Worm (Caenorhabditis elegans) whole organism, mixed stage, embryonic: ENCODE data around the gene K02F6.5.

Experiments used
- bed-3 ChIP-seq: fragments of 200-800 bp; sonication (Bioruptor generic); optimal IDR thresholded peaks from 3 replicates; lab custom pipeline; 2018; ENCODE audit warnings: mild to moderate bottlenecking, missing genetic modification characterization, moderate library complexity, missing compliant biosample characterization
- mep-1 ChIP-seq: fragments of 150-350 bp; optimal IDR thresholded peaks from 2 replicates; lab custom pipeline; 2017; ENCODE audit warnings: missing biosample characterization, missing genetic modification reagents, missing genetic modification characterization, inconsistent platforms
- nhr-12 ChIP-seq: fragments of 150-350 bp; optimal IDR thresholded peaks from 2 replicates; lab custom pipeline; 2014; ENCODE audit warnings: missing biosample characterization, missing genetic modification characterization
- nhr-237 ChIP-seq: fragments of 150-350 bp; optimal IDR thresholded peaks from 2 replicates; lab custom pipeline; 2014; ENCODE audit warnings: missing biosample characterization, missing genetic modification characterization
- snpc-4 ChIP-seq: fragments of 150-350 bp; optimal IDR thresholded peaks from 2 replicates; lab custom pipeline; 2014; ENCODE audit warnings: missing biosample characterization, missing genetic modification characterization
- unc-62 ChIP-seq: fragments of 150-350 bp; optimal IDR thresholded peaks from 2 replicates; lab custom pipeline; 2014; ENCODE audit warnings: missing biosample characterization, missing genetic modification reagents, missing genetic modification characterization

DNA sequence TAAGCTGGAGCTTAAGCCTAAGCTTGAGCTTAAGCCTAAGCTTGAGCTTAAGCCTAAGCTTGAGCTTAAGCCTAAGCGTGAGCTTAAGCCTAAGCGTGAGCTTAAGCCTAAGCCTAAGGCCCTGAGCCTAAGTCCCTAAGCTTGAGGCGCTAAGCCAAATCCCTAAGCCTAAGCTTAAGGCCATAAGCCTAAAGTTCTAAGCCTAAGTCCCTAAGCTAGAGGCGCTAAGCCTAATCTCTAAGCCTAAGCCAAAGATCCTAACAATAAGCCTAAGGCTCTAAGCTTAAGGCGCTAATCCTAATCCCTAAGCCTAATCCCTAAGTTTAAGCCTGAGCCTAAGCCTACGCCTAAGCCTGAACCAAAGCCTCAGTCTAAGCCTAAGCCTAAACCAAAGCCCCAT lies 8.9 kb upstream of the K02F6.5 start:
- TF ChIP-seq mep-1 (tag; lab: Kevin White, UChicago): no peak
- no peak for TF ChIP-seq snpc-4
- no peak for TF ChIP-seq unc-62 (GFP tag; lab: Kevin White, UChicago)
- TF ChIP-seq nhr-237 (tag; lab: Kevin White, UChicago): no peak
- no peak for TF ChIP-seq nhr-12 (tag; lab: Kevin White, UChicago)
- no peak for TF ChIP-seq bed-3 (GFP tag; lab: Kevin White, UChicago)
